Fruit fly (Drosophila melanogaster): Measurements from ENCODE around the gene CG9536.

CG9536 gene

DNA sequence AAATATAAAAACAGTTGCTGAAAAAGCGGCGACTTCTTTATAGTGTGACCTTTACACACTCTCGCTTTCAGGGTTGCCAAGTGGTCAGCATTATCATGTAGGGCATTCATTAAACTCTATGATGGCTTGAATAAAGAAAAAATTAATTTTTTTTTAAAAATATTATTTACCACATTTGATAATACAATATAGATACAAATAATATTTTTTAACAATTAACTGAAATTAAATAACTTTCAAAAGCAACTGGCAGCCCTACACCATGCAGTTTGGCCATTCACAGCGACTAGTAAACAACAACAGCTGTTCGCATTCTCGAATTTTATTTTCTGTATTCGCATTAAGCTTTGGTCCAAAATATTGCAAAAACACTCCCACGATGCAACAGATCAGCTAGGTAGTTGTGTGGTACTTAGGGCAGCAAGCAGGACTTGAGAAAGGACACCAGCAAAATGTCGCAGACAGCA is 14.0 kb upstream of the CG9536 start, which contains the start of the genes Phf5a and CG31638 (continued):
- peak; percentile 87 for TF ChIP-seq CG9437 (GFP tag; optimal IDR thresholded peaks at IDR 0.05)
- peak; percentile 92 for TF ChIP-seq CG31224 (GFP tag; IDR thresholded peaks at IDR 0.05)
- peak; percentile 7 for TF ChIP-seq CG18476 (GFP tag; optimal IDR thresholded peaks at IDR 0.05)
- TF ChIP-seq lmd (GFP tag; IDR thresholded peaks at IDR 0.05): peak; percentile 64
- 0 out of 3 replicates have a peak, but pooled peaks have one; percentile 39 for TF ChIP-seq CG34224 (GFP tag; IDR thresholded peaks at IDR 0.05; ENCODE audit: partially characterized antibody)
- no peak for TF ChIP-seq grn (GFP tag; optimal IDR thresholded peaks at IDR 0.05)
- TF ChIP-seq CG2875 (GFP tag; optimal IDR thresholded peaks at IDR 0.05): peak; percentile 63
- peak; percentile 34 for TF ChIP-seq Side (GFP tag; optimal IDR thresholded peaks at IDR 0.05)
- TF ChIP-seq pb (GFP tag; optimal IDR thresholded peaks at IDR 0.05): no peak
- TF ChIP-seq mld (GFP tag; IDR thresholded peaks at IDR 0.05; ENCODE audit: partially characterized antibody): no peak
- peak; percentile 78 for TF ChIP-seq CG10274 (GFP tag; optimal IDR thresholded peaks at IDR 0.05)
- TF ChIP-seq eve (GFP tag; optimal IDR thresholded peaks at IDR 0.05): no peak
- peak; percentile 96 for TF ChIP-seq Hmr (GFP tag; optimal IDR thresholded peaks at IDR 0.05)
- TF ChIP-seq tll (GFP tag; optimal IDR thresholded peaks at IDR 0.05): peak in 1 of 2 experiments; percentile 46
- no peak for TF ChIP-seq sc (optimal IDR thresholded peaks at IDR 0.05)
- peak; percentile 91 for TF ChIP-seq sc (GFP tag; optimal IDR thresholded peaks at IDR 0.05)
- peak; percentile 64 for TF ChIP-seq CG6854 (GFP tag; optimal IDR thresholded peaks at IDR 0.05)
- no peak for TF ChIP-seq CG4282 (GFP tag; optimal IDR thresholded peaks at IDR 0.05)
- TF ChIP-seq knrl (GFP tag; IDR thresholded peaks at IDR 0.05; ENCODE audit: partially characterized antibody): peak; percentile 57
- peak; percentile 98 for TF ChIP-seq phol (tag; optimal IDR thresholded peaks at IDR 0.05)
- TF ChIP-seq stc (GFP tag; IDR thresholded peaks at IDR 0.05): peak; percentile 95
- peak; percentile 95 for TF ChIP-seq Spps (tag; optimal IDR thresholded peaks at IDR 0.05)
- TF ChIP-seq zen2 (GFP tag; IDR thresholded peaks at IDR 0.05; ENCODE audit: partially characterized antibody): no peak
- peak; percentile 69 for TF ChIP-seq CG11723 (GFP tag; optimal IDR thresholded peaks at IDR 0.05)
- peak; percentile 92 for TF ChIP-seq gsb (GFP tag; IDR thresholded peaks at IDR 0.05)
- TF ChIP-seq kni (GFP tag; optimal IDR thresholded peaks at IDR 0.05): peak; percentile 54
- peak; percentile 97 for TF ChIP-seq CG4617 (GFP tag; optimal IDR thresholded peaks at IDR 0.05; ENCODE audit: borderline replicate concordance)
- peak; percentile 99 for TF ChIP-seq CG12391 (tag; optimal IDR thresholded peaks at IDR 0.05)
- peak; percentile 85 for TF ChIP-seq Bdp1 (GFP tag; optimal IDR thresholded peaks at IDR 0.05)
- peak; percentile 99 for TF ChIP-seq gem (tag; optimal IDR thresholded peaks at IDR 0.05)
- peak; percentile 96 for TF ChIP-seq al (GFP tag; IDR thresholded peaks at IDR 0.05)
- TF ChIP-seq HLH3B (GFP tag; IDR thresholded peaks at IDR 0.05): peak; percentile 91
- TF ChIP-seq trh (GFP tag; optimal IDR thresholded peaks at IDR 0.05): peak; percentile 44
- TF ChIP-seq CG11247 (GFP tag; IDR thresholded peaks at IDR 0.05): no peak
- TF ChIP-seq CG12219 (GFP tag; optimal IDR thresholded peaks at IDR 0.05): peak; percentile 83
- TF ChIP-seq Dek (tag; optimal IDR thresholded peaks at IDR 0.05): peak; percentile 96
- no peak for TF ChIP-seq repo (GFP tag; optimal IDR thresholded peaks at IDR 0.05)
- no peak for TF ChIP-seq emc (GFP tag; optimal IDR thresholded peaks at IDR 0.05)
- peak; percentile 80 for TF ChIP-seq fd102C (GFP tag; optimal IDR thresholded peaks at IDR 0.05)
- no peak for TF ChIP-seq sima (GFP tag; optimal IDR thresholded peaks at IDR 0.05)
- TF ChIP-seq Dip3 (GFP tag; optimal IDR thresholded peaks at IDR 0.05): no peak
- peak; percentile 96 for TF ChIP-seq Meics (GFP tag; optimal IDR thresholded peaks at IDR 0.05)
- TF ChIP-seq CG13894 (tag; optimal IDR thresholded peaks at IDR 0.05): peak; percentile 96
- TF ChIP-seq CG3726 (GFP tag; IDR thresholded peaks at IDR 0.05): peak; percentile 96
- peak; percentile 94 for TF ChIP-seq CG6175 (GFP tag; IDR thresholded peaks at IDR 0.05)
- peak; percentile 90 for TF ChIP-seq CG17385 (GFP tag; optimal IDR thresholded peaks at IDR 0.05)
- peak; percentile 93 for TF ChIP-seq lbe (GFP tag; optimal IDR thresholded peaks at IDR 0.05)
- TF ChIP-seq sug (tag; optimal IDR thresholded peaks at IDR 0.05): peak; percentile 66
- peak; percentile 89 for TF ChIP-seq Oli (tag; optimal IDR thresholded peaks at IDR 0.05)
- no peak for TF ChIP-seq tio (GFP tag; optimal IDR thresholded peaks at IDR 0.05)
